Worm (Caenorhabditis elegans) whole organism, L3 larva: Measurements from ENCODE around the gene srbc-23.

Experiments used
- ama-1 ChIP-seq: fragments of 150-350 bp; optimal IDR thresholded peaks from 2 replicates; lab custom pipeline; 2018
- daf-12 ChIP-seq: fragments of 150-350 bp; optimal IDR thresholded peaks from 2 replicates; lab custom pipeline; 2014; ENCODE audit warnings: missing biosample characterization, missing genetic modification reagents, missing genetic modification characterization
- lsy-12 ChIP-seq: sonication (generic microtip); optimal IDR thresholded peaks from 2 replicates; lab custom pipeline; 2016; ENCODE audit warnings: mild to moderate bottlenecking, missing genetic modification characterization, missing compliant biosample characterization
- mdl-1 ChIP-seq: fragments of 150-350 bp; optimal IDR thresholded peaks from 2 replicates; lab custom pipeline; 2014; ENCODE audit warnings: missing biosample characterization, missing genetic modification characterization
- nhr-237 ChIP-seq: fragments of 150-350 bp; optimal IDR thresholded peaks from 2 replicates; lab custom pipeline; 2014; ENCODE audit warnings: missing biosample characterization, missing genetic modification characterization
- nhr-28 ChIP-seq: fragments of 150-350 bp; optimal IDR thresholded peaks from 2 replicates; lab custom pipeline; 2014; ENCODE audit warnings: missing biosample characterization, missing genetic modification characterization
- unc-62 ChIP-seq: fragments of 150-350 bp; sonication (generic microtip); optimal IDR thresholded peaks from 4 replicates; lab custom pipeline; 2014; ENCODE audit warnings: missing biosample characterization, missing genetic modification reagents, missing genetic modification characterization

- TF ChIP-seq nhr-237 (tag; lab: Kevin White, UChicago) (no peak), unc-62 (GFP tag; lab: Kevin White, UChicago) (no peak), nhr-28 (tag; lab: Kevin White, UChicago) (no peak), daf-12 (tag; lab: Kevin White, UChicago) (no peak), mdl-1 (no peak), lsy-12 (tag; lab: Kevin White, UChicago) (no peak), ama-1 (no peak)
Measured at ce11 chrV:2187864-2188345, 34.5 kb downstream of the srbc-23 start, which contains the start of gene Y5H2B.3.
